Worm (Caenorhabditis elegans): ENCODE measurements around the gene pdi-6.

DNA sequence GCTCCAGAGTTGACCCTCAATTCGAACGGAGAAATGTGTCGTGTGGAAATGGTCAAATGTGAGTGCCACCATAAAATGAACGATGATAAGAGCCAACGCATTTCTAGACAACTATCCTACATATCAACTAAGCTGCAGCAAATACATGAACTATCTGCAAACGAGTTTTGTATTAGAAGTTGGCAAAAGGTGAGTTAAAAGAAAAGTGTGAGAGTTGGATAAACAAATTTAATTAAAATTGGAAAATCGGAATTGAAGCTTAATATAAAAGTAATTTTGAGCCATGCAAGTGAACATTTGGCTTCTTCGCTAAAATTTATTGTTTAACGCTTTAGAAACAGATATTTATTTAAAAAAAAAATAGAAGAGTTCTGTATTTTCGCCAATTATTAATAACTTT is 32.4 kb downstream of the pdi-6 start, which contains the start of gene cest-19:
- TF ChIP-seq nhr-90 (tag; optimal IDR thresholded peaks at IDR 0.05; ENCODE audit: poor library complexity) (no peak), lir-3 (tag; optimal IDR thresholded peaks at IDR 0.05; ENCODE audit: poor library complexity) (no peak), aly-2 (tag; optimal IDR thresholded peaks at IDR 0.05) (no peak), zag-1 (tag; optimal IDR thresholded peaks at IDR 0.05) (no peak), lin-15B (tag; optimal IDR thresholded peaks at IDR 0.05) (no peak)
